Worm (Caenorhabditis elegans): ENCODE results near the gene glb-23.

glb-23 gene

DNA sequence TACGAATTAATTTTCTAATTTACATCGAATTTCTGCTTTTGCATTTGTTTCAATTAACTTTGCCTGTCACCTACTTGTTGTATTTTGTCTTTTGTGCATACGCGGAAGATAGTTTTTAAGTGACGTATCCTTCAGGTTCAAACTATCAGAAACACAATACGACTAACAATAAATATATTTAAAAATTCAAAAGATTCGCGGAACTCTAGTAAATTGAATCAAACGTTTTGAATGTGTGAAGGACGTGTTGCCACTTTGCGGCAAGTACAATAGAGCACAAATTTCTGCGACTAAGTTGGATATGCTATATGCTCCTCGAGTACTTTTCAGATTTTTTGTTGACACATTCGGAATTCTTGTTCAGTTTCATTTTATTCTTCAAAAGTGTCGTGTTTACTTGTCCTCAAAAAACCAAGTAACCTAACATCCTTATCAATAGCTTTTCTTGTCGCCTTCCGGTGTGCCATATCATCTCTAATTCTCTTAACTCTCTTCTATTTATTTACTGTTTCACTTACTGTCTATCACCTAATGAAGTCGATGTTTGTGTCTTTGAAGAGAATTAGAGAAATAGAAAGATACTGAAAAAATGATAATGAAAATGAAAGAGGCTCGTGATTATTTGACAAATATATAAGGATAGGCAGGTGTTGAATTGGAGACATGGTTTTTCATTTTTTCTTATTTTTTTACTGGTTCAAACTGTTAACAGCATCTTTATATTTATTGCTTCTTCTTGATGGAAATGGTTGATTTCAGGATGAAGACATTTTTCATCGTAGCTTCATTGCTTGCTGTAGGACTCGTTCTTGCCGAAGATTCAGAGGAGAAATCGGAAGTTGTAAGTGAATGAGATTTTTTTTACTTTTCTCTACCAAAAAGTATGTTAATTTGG, 30.5 kb downstream of the glb-23 start, which contains the start of gene srlf-7:
Gene srlf-7 (plus strand): TSS at position 760 of the 895 bp plus-strand sequence.
- TF ChIP-seq skn-1 (tag; optimal IDR thresholded peaks at IDR 0.05) (peak; percentile 55), nhr-67 (tag; optimal IDR thresholded peaks at IDR 0.05) (no peak), elt-2 (tag; optimal IDR thresholded peaks at IDR 0.05) (peak; percentile 99), nhr-43 (tag; optimal IDR thresholded peaks at IDR 0.05; ENCODE audit: poor library complexity, severe bottlenecking) (peak; percentile 11), tbx-2 (tag; optimal IDR thresholded peaks at IDR 0.05) (no peak), pha-4 (tag; optimal IDR thresholded peaks at IDR 0.05) (peak; percentile 97), elt-3 (tag; optimal IDR thresholded peaks at IDR 0.05) (peak; percentile 30 to 89 (median 45)), nfya-1 (tag; optimal IDR thresholded peaks at IDR 0.05; ENCODE audit: insufficient read depth) (no peak), nhr-23 (tag; optimal IDR thresholded peaks at IDR 0.05) (peak; percentile 71), ceh-9 (tag; optimal IDR thresholded peaks at IDR 0.05) (no peak), snpc-4 (tag; optimal IDR thresholded peaks at IDR 0.05) (peak; percentile 9), hmg-11 (tag; optimal IDR thresholded peaks at IDR 0.05) (no peak), jun-1 (tag; optimal IDR thresholded peaks at IDR 0.05) (peak; percentile 88), ceh-28 (tag; optimal IDR thresholded peaks at IDR 0.05) (peak; percentile 62), pqm-1 (tag; optimal IDR thresholded peaks at IDR 0.05) (peak; percentile 100), mml-1 (tag; optimal IDR thresholded peaks at IDR 0.05) (no peak), fkh-10 (GFP tag; optimal IDR thresholded peaks at IDR 0.05) (peak; percentile 65)

DNA sequence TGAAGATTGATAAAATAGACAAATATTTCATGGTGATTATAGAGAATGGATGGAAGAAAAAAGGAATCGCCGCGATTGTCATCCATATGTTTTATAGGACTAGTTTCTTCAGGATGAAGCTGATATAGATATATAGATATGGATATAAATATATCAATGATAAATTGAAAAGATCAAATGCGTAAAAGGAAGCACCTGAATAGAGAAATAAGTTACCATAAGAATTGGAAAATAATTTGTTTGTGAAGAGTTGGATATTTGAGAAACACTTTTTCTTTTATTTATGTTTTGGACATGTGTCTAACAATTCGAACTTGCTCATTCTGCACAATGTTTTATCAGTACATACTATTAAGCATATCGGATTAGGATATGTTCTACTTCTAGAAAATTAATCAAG, 31.3 kb downstream of the glb-23 start, which contains the start of gene C42D4.13:
Gene C42D4.13 (minus strand): TSS at position 101 of the 400 bp plus-strand sequence.
- TF ChIP-seq tbx-2 (tag; optimal IDR thresholded peaks at IDR 0.05) = no peak
- no peak for TF ChIP-seq jun-1 (tag; optimal IDR thresholded peaks at IDR 0.05)

DNA sequence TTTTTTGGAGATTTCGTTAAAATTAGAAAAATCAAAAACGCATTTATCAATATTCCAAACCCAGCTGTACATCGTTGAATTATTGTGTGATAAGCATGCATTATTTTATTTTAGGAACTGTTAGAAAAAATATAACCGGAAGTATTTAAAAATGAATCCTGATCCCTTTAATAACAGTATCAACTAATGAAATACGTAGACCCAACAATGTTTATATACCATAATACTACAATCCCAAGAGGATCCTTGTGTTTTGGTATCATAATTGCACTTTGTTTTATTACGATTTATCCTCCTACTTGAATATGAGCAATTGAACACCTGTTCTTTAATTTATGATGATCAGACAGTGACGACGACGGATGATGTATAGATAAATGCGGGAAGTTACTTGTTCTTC, 32.5 kb downstream of the glb-23 start, which contains the start of gene str-249:
Gene str-249 (minus strand): TSS at position 101 of the 400 bp plus-strand sequence.
- no peak for TF ChIP-seq ceh-9 (tag; optimal IDR thresholded peaks at IDR 0.05)
- TF ChIP-seq lin-39 (tag; optimal IDR thresholded peaks at IDR 0.05) = no peak
- no peak for TF ChIP-seq R02D3.7 (tag; optimal IDR thresholded peaks at IDR 0.05)

DNA sequence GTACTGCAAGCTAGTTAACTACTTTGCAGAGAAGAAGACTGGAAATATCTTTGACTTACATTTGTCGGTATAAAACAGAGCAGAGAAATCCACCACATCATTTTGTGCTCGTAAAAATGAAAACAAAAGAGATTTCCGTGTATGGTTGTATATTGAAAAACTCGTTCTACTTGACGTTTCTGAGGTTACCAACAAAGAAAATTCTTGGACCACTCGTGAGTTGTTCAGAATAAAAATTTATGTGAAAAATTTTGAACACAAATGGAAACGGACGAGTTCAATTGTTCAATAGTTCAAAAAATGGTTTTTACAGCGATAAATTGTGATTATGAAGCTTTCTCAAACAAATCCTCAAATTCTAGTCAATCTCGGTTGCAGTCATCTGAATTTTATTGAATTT, 34.7 kb downstream of the glb-23 start, which contains the start of gene clec-179:
Gene clec-179 (minus strand): TSS at position 101 of the 400 bp plus-strand sequence.
- no peak for TF ChIP-seq elt-1 (tag; optimal IDR thresholded peaks at IDR 0.05)
- TF ChIP-seq egl-27 (tag; optimal IDR thresholded peaks at IDR 0.05) = no peak
- TF ChIP-seq unc-39 (tag; optimal IDR thresholded peaks at IDR 0.05) = no peak
- no peak for TF ChIP-seq pqm-1 (tag; optimal IDR thresholded peaks at IDR 0.05)
- no peak for TF ChIP-seq ceh-16 (tag; optimal IDR thresholded peaks at IDR 0.05)
- no peak for TF ChIP-seq snpc-4 (tag; optimal IDR thresholded peaks at IDR 0.05)
- no peak for TF ChIP-seq zag-1 (tag; optimal IDR thresholded peaks at IDR 0.05)
- no peak for TF ChIP-seq jun-1 (tag; optimal IDR thresholded peaks at IDR 0.05)
- TF ChIP-seq nhr-12 (tag; optimal IDR thresholded peaks at IDR 0.05) = no peak
- no peak for TF ChIP-seq fkh-10 (GFP tag; optimal IDR thresholded peaks at IDR 0.05)
- no peak for TF ChIP-seq sea-2 (GFP tag; optimal IDR thresholded peaks at IDR 0.05)
- no peak for TF ChIP-seq fkh-2 (tag; optimal IDR thresholded peaks at IDR 0.05)
- no peak for TF ChIP-seq elt-3 (tag; optimal IDR thresholded peaks at IDR 0.05)
- TF ChIP-seq lin-15B (tag; optimal IDR thresholded peaks at IDR 0.05) = no peak
- TF ChIP-seq nhr-11 (tag; optimal IDR thresholded peaks at IDR 0.05) = no peak

DNA sequence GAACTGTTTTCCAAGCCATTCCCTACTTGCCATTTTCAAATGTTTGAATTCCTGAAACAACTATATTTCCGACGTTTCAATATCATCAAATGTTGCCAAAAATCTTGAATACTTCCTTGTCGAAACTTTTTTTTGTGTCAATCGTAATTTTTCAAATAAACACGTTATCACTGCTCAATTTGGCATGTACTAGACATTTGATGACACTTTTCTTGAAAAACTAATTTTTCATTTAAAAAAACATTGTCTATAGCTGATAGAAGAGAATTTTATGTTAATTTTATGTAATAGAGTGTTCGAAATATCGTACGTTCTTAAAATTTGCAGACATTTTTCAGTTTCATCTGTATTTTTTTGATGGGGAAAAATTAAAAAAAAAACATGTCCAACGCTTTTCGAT, 36.5 kb downstream of the glb-23 start:
- TF ChIP-seq pha-4 (tag; optimal IDR thresholded peaks at IDR 0.05) (no peak), elt-2 (tag; optimal IDR thresholded peaks at IDR 0.05) (peak; percentile 48)

DNA sequence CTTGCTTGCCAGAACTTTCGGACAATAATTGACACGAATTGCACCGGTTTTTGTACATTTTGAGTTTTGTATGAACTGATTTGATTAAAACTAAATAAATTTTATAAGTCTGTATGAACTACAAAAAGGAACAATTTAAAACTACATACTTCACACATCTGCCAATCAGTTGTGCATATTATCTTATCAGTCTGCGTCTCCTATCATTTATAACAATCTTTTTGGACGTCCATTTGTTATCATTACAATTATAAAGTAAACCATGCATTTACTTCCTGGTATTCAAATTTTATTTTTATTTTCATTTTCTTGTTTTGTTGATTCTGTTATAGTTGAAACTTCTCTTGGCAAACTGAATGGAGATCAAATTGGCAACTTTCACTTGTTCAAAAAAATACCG, 39.0 kb downstream of the glb-23 start, which contains the start of gene cest-10:
Gene cest-10 (plus strand): TSS at position 254 of the 400 bp plus-strand sequence.
- TF ChIP-seq mdl-1 (tag; optimal IDR thresholded peaks at IDR 0.05) (no peak), elt-2 (tag; optimal IDR thresholded peaks at IDR 0.05) (peak; percentile 88), pqm-1 (tag; optimal IDR thresholded peaks at IDR 0.05) (peak; percentile 84)
